Worm (Caenorhabditis elegans) whole organism, L4 larva: Measurements from ENCODE around the gene F11D11.12.

Source experiments
- D1046.2 ChIP-seq: fragments of 200-800 bp; sonication (Bioruptor generic); IDR thresholded peaks from 2 replicates; pipeline ENCODE4 v1.3.6; 2022; ENCODE audit warnings: missing genetic modification characterization, missing compliant biosample characterization
- F10B5.3 ChIP-seq: sonication (generic microtip); optimal IDR thresholded peaks from 2 replicates; lab custom pipeline; 2016; ENCODE audit warnings: mild to moderate bottlenecking, missing genetic modification characterization, missing compliant biosample characterization
- F26F4.8 ChIP-seq: fragments of 200-800 bp; sonication (Bioruptor generic); conservative IDR thresholded peaks from 2 replicates; pipeline ENCODE4 v1.3.6; 2022; ENCODE audit warnings: missing genetic modification characterization, missing compliant biosample characterization
- F44E2.7 ChIP-seq: fragments of 200-800 bp; sonication (Bioruptor generic); IDR thresholded peaks from 2 replicates; pipeline ENCODE4 v2.1.2; 2022; ENCODE audit warnings: missing genetic modification characterization, missing compliant biosample characterization
- Y105C5A.15 ChIP-seq: fragments of 200-800 bp; sonication (Bioruptor generic); IDR thresholded peaks from 2 replicates; pipeline ENCODE4 v1.3.6; 2022; ENCODE audit warnings: missing genetic modification characterization, missing compliant biosample characterization
- ZK546.5 ChIP-seq, 2 experiments: sonication (generic microtip); optimal IDR thresholded peaks; 2 replicates each; lab custom pipeline; 2017; ENCODE audit warnings: missing biosample characterization in 2 of 2, missing genetic modification characterization in 2 of 2
- aha-1 ChIP-seq: fragments of 150-350 bp; peaks from one replicate; lab custom pipeline; 2014; ENCODE audit warnings: missing biosample characterization, missing genetic modification characterization
- ceh-44 ChIP-seq: fragments of 200-800 bp; sonication (Bioruptor generic); IDR thresholded peaks from 2 replicates; pipeline ENCODE4 v1.3.6; 2022; ENCODE audit warnings: missing genetic modification reagents, missing genetic modification characterization, missing compliant biosample characterization
- ctbp-1 ChIP-seq: fragments of 200-800 bp; sonication (Bioruptor generic); IDR thresholded peaks from 2 replicates; pipeline ENCODE4 v1.3.6; 2022; ENCODE audit warnings: missing genetic modification reagents, missing genetic modification characterization, missing compliant biosample characterization
- daf-16 ChIP-seq, 3 experiments: sonication (generic microtip); optimal IDR thresholded peaks; 2 replicates each; lab custom pipeline; 2016 to 2017; ENCODE audit warnings: missing genetic modification characterization in 3 of 3, missing genetic modification reagents in 3 of 3, mild to moderate bottlenecking in 2 of 3, missing compliant biosample characterization in 2 of 3, missing biosample characterization in 1 of 3, moderate library complexity in 1 of 3
- dmd-6 ChIP-seq: fragments of 200-800 bp; sonication (Bioruptor generic); IDR thresholded peaks from 2 replicates; pipeline ENCODE4 v1.3.6; 2022; ENCODE audit warnings: missing genetic modification reagents, missing genetic modification characterization, missing compliant biosample characterization
- dmd-8 ChIP-seq: fragments of 200-800 bp; sonication (Bioruptor generic); IDR thresholded peaks from 2 replicates; pipeline ENCODE4 v1.3.6; 2022; ENCODE audit warnings: missing genetic modification characterization, missing compliant biosample characterization
- dmd-9 ChIP-seq: fragments of 200-800 bp; sonication (Bioruptor generic); IDR thresholded peaks from 2 replicates; pipeline ENCODE4 v1.3.6; 2022; ENCODE audit warnings: missing genetic modification reagents, missing genetic modification characterization, missing compliant biosample characterization
- fkh-10 ChIP-seq: fragments of 150-350 bp; optimal IDR thresholded peaks from 2 replicates; lab custom pipeline; 2014; ENCODE audit warnings: missing biosample characterization, missing genetic modification reagents, missing genetic modification characterization
- gei-8 ChIP-seq: fragments of 200-800 bp; sonication (Bioruptor generic); optimal IDR thresholded peaks from 2 replicates; lab custom pipeline; 2018; ENCODE audit warnings: mild to moderate bottlenecking, missing genetic modification characterization, missing compliant biosample characterization
- hlh-11 ChIP-seq: fragments of 200-800 bp; sonication (Bioruptor generic); optimal IDR thresholded peaks from 2 replicates; lab custom pipeline; 2018; ENCODE audit warnings: mild to moderate bottlenecking, missing genetic modification characterization, missing compliant biosample characterization
- hlh-30 ChIP-seq: sonication (generic microtip); optimal IDR thresholded peaks from 2 replicates; lab custom pipeline; 2017; ENCODE audit warnings: antibody characterized with exemption, mild to moderate bottlenecking, missing genetic modification characterization, missing compliant biosample characterization; ENCODE audit not compliant: insufficient read depth
- lin-15B ChIP-seq: fragments of 150-350 bp; sonication (generic microtip); optimal IDR thresholded peaks from 3 replicates; lab custom pipeline; 2014; ENCODE audit warnings: missing biosample characterization, missing genetic modification characterization
- lin-38 ChIP-seq: fragments of 200-800 bp; sonication (Bioruptor generic); IDR thresholded peaks from 2 replicates; pipeline ENCODE4 v1.3.6; 2022; ENCODE audit warnings: missing genetic modification reagents, missing genetic modification characterization, missing compliant biosample characterization
- lir-3 ChIP-seq: sonication (generic microtip); optimal IDR thresholded peaks from 2 replicates; lab custom pipeline; 2016; ENCODE audit warnings: mild to moderate bottlenecking, missing genetic modification characterization, missing compliant biosample characterization
- madf-5 ChIP-seq, 2 experiments: fragments of 200-800 bp; sonication (Bioruptor generic); IDR thresholded peaks; 2 replicates each; pipeline ENCODE4 v1.3.6; 2022; ENCODE audit warnings: missing compliant biosample characterization in 2 of 2, missing genetic modification characterization in 2 of 2
- mdl-1 ChIP-seq, 2 experiments: fragments of 150-350 bp in 1 of 2; sonication (generic microtip) in 1 of 2; optimal IDR thresholded peaks; 2 replicates each; lab custom pipeline; 2014 to 2017; ENCODE audit warnings: missing biosample characterization in 2 of 2, missing genetic modification characterization in 2 of 2
- nhr-11 ChIP-seq: fragments of 150-350 bp; optimal IDR thresholded peaks from 2 replicates; lab custom pipeline; 2014; ENCODE audit warnings: missing biosample characterization, missing genetic modification characterization
- nhr-237 ChIP-seq: sonication (generic microtip); optimal IDR thresholded peaks from 2 replicates; lab custom pipeline; 2017; ENCODE audit warnings: missing biosample characterization, missing genetic modification characterization
- nhr-28 ChIP-seq: fragments of 150-350 bp; optimal IDR thresholded peaks from 2 replicates; lab custom pipeline; 2014; ENCODE audit warnings: missing biosample characterization, missing genetic modification characterization
- nhr-41 ChIP-seq: fragments of 200-800 bp; sonication (Bioruptor generic); IDR thresholded peaks from 2 replicates; pipeline ENCODE4 v1.3.6; 2022; ENCODE audit warnings: missing genetic modification reagents, missing genetic modification characterization, missing compliant biosample characterization
- nhr-48 ChIP-seq: sonication (generic microtip); optimal IDR thresholded peaks from 2 replicates; lab custom pipeline; 2016; ENCODE audit warnings: mild to moderate bottlenecking, missing genetic modification characterization, missing compliant biosample characterization
- php-3 ChIP-seq: fragments of 200-800 bp; sonication (Bioruptor generic); IDR thresholded peaks from 2 replicates; pipeline ENCODE4 v1.3.6; 2022; ENCODE audit warnings: missing genetic modification reagents, missing genetic modification characterization, missing compliant biosample characterization
- pqm-1 ChIP-seq: sonication (generic microtip); optimal IDR thresholded peaks from 2 replicates; lab custom pipeline; 2017; ENCODE audit warnings: missing biosample characterization, missing genetic modification characterization
- saeg-2 ChIP-seq: fragments of 200-800 bp; sonication (Bioruptor generic); IDR thresholded peaks from 2 replicates; pipeline ENCODE4 v1.3.6; 2022; ENCODE audit warnings: missing genetic modification reagents, missing genetic modification characterization, missing compliant biosample characterization
- snpc-1.2 ChIP-seq: fragments of 200-800 bp; sonication (Bioruptor generic); IDR thresholded peaks from 2 replicates; pipeline ENCODE4 v1.3.6; 2022; ENCODE audit warnings: missing genetic modification reagents, missing genetic modification characterization, missing compliant biosample characterization
- spr-1 ChIP-seq: sonication (generic microtip); optimal IDR thresholded peaks from 2 replicates; lab custom pipeline; 2016; ENCODE audit warnings: mild to moderate bottlenecking, missing genetic modification characterization, missing compliant biosample characterization
- tra-1 ChIP-seq: fragments of 200-800 bp; sonication (Bioruptor generic); IDR thresholded peaks from 2 replicates; pipeline ENCODE4 v1.3.6; 2022; ENCODE audit warnings: missing genetic modification reagents, missing genetic modification characterization, missing compliant biosample characterization
- unc-130 ChIP-seq: sonication (generic microtip); optimal IDR thresholded peaks from 2 replicates; lab custom pipeline; 2016; ENCODE audit warnings: missing genetic modification reagents, missing genetic modification characterization, missing compliant biosample characterization
- unc-62 ChIP-seq, 3 experiments: fragments of 150-350 bp in 1 of 3; sonication (generic microtip); optimal IDR thresholded peaks in 2 of 3; peaks in 1 of 3; 1 replicate in 1 of 3; 2 replicates in 2 of 3; lab custom pipeline; 2014 to 2017; ENCODE audit warnings: missing biosample characterization in 3 of 3, missing genetic modification characterization in 3 of 3, missing genetic modification reagents in 3 of 3, missing genotype in 1 of 3
- zfp-2 ChIP-seq: sonication (generic microtip); optimal IDR thresholded peaks from 2 replicates; lab custom pipeline; 2016; ENCODE audit warnings: mild to moderate bottlenecking, missing genetic modification characterization, missing compliant biosample characterization
- zfp-3 ChIP-seq: fragments of 200-800 bp; sonication (Bioruptor generic); conservative IDR thresholded peaks from 2 replicates; pipeline ENCODE4 v1.3.6; 2022; ENCODE audit warnings: missing genetic modification reagents, missing genetic modification characterization, missing compliant biosample characterization

F11D11.12 gene

DNA sequence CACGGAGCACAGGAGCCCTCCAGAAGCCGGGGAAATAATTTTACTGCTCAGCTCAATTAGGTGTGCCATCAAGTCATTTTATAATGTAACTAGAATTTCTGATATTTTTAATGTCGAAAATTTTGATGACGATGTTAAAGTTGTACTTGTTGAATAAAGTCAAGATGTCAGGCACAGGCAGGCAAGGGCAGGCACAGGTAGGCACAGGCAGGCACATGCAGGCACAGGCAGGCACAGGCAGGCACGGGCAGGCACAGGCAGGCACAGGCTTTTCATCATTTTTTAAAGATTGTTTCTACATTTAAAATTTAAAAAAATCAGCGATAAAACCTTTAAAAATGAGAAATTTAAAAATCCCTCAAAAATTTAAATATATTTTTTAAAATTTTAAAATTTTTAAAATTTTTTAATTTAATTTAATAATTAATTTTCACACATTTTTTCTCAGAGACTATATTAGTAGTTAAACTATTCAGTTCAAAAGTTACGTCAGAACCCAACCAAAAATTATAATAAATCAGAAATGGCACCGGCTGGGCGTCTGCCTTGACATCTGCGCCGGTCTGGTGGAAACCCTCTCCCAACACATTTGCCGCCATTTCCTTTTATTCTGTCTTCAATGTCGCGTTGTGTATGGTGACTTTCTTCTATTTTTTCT is 41.1 kb downstream of the F11D11.12 start, which contains the start of gene Y17D7C.6:
Gene Y17D7C.6 (plus strand): TSS at position 608 of the 658 bp plus-strand sequence.
- no peak for TF ChIP-seq unc-130 (GFP tag; lab: Kevin White, UChicago)
- TF ChIP-seq madf-5 (GFP tag; IDR thresholded peaks at IDR 0.05; lab: Robert Waterston, UW), result 0 out of 4 replicates have a peak, but pooled peaks of 1 of the 2 experiments have one; percentile 75
- TF ChIP-seq saeg-2 (GFP tag; lab: Robert Waterston, UW), result 0 out of 2 replicates have a peak, but pooled peaks have one; percentile 30

DNA sequence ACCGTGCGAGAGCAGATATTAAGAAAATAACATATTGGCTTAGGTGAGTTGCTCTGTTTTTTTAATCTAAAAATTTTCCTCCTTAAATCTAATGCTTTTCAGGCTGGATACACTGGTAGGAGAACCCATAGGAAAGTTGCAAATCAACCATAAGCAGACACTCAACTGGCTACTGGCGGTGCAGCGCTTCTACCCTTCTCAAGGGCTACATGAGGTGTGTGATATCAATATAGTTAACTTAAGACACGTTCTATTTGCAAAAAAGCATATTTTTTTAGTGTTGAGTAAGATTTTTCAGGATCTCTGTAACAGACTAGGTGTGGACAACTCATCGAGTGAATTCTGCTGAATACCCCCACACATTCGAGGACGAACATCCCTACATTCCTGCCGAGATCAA is 42.5 kb downstream of the F11D11.12 start:
- TF ChIP-seq lin-15B (tag; lab: Kevin White, UChicago) (no peak), madf-5 (GFP tag; IDR thresholded peaks at IDR 0.05; lab: Robert Waterston, UW) (0 out of 4 replicates have a peak, but pooled peaks of 1 of the 2 experiments have one; percentile 19), F44E2.7 (0 out of 2 replicates have a peak, but pooled peaks have one; percentile 4), aha-1 (tag; lab: Kevin White, UChicago) (peak; percentile 83), F26F4.8 (GFP tag; lab: Robert Waterston, UW) (0 out of 2 replicates have a peak, but pooled peaks have one; percentile 49)

DNA sequence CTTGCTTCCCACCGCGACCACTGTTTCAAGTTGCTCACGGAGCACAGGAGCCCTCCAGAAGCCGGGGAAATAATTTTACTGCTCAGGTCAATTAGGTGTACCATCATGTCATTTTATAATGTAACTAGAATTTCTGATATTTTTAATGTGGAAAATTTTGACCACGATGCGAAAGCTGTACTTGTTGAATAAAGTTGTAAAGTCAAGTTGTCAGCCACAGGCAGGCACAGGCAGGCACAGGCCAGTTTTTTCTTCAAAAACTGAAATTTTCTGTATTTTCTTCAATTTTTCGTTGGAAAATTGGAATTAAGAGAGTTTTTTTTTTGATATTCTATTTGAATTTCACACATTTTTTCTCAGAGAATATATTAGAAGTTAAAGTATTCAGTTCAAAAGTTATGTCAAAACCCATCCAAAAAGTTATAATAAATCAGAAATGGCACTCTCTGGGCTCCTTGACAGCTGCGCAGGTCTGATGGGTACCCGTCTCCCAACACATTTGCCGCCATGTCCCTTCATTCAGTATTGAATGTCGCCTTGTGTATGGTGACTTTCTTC is 44.3 kb downstream of the F11D11.12 start, which contains the start of gene Y17D7C.1:
Gene Y17D7C.1 (plus strand): TSS at position 508 of the 558 bp plus-strand sequence.
- TF ChIP-seq gei-8, result no peak
- no peak for TF ChIP-seq mdl-1 (tag; optimal IDR thresholded peaks at IDR 0.05; lab: Kevin White, UChicago)
- no peak for TF ChIP-seq nhr-41 (GFP tag; lab: Robert Waterston, UW)
- no peak for TF ChIP-seq ZK546.5 (tag; optimal IDR thresholded peaks at IDR 0.05; lab: Kevin White, UChicago)
- no peak for TF ChIP-seq lin-38
- no peak for TF ChIP-seq zfp-2 (tag; lab: Kevin White, UChicago)
- no peak for TF ChIP-seq spr-1
- TF ChIP-seq aha-1 (tag; lab: Kevin White, UChicago), result peak; percentile 94
- TF ChIP-seq dmd-8 (GFP tag; lab: Robert Waterston, UW), result peak; percentile 3; the same call in 1 of the 2 replicates
- no peak for TF ChIP-seq nhr-28
- no peak for TF ChIP-seq zfp-3 (GFP tag; lab: Robert Waterston, UW)
- TF ChIP-seq hlh-30, result no peak
- TF ChIP-seq unc-62 (GFP tag; optimal IDR thresholded peaks at IDR 0.05 in 1 of 2; lab: Kevin White, UChicago), result peak in 1 of 2 experiments; percentile 4
- no peak for TF ChIP-seq unc-62 (tag; optimal IDR thresholded peaks at IDR 0.05; lab: Kevin White, UChicago)
- TF ChIP-seq lin-15B (tag; lab: Kevin White, UChicago), result no peak
- TF ChIP-seq, all 104 proteins: peak for 3

DNA sequence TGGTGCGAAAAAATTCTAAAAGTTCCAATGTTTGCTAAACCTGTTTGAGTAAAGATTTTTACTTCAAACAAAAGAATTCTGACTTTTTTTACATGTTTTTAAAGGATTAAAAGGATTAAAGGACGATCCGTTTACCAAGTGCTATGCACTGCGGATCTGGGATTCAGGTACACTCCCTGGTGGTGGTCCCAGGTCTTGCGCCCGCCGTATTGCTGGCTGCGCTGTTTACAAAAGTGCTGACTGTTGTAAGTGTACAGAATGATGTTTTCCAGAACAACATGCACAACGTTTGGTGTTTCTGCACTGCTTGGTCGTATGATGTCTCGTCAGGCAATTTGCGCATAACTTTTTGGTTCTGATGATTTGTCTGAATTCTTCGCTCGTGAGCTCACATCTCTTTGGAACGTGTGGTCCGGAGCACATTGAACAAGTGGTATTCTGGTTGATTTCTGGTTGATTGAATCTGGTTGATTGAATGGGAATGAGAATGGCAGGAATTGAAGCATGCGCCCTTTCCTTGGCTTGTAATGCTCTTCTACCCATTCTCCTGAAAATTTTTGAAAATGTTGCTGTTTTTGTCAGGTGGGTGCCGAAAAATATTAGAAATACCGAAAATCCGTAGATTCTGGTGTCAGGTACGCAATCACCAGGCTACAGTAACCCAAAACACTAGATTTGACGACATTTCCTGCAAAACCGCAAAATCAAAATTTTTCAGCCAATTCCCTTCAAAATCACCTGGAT is 45.0 kb downstream of the F11D11.12 start:
- peak; percentile 69 for TF ChIP-seq dmd-8 (GFP tag; lab: Robert Waterston, UW)
- 0 out of 2 replicates have a peak, but pooled peaks have one; percentile 27 for TF ChIP-seq ctbp-1 (GFP tag; lab: Robert Waterston, UW)
- TF ChIP-seq unc-62 (GFP tag; optimal IDR thresholded peaks at IDR 0.05 in 1 of 2; lab: Kevin White, UChicago), result peak in 1 of 2 experiments; percentile 83
- no peak for TF ChIP-seq unc-62 (tag; optimal IDR thresholded peaks at IDR 0.05; lab: Kevin White, UChicago)
- TF ChIP-seq D1046.2, result 0 out of 2 replicates have a peak, but pooled peaks have one; percentile 24
- TF ChIP-seq F10B5.3 (tag; lab: Kevin White, UChicago), result no peak
- 0 out of 2 replicates have a peak, but pooled peaks have one; percentile 2 for TF ChIP-seq F44E2.7
- TF ChIP-seq nhr-28, result no peak
- TF ChIP-seq F26F4.8 (GFP tag; lab: Robert Waterston, UW), result 0 out of 2 replicates have a peak, but pooled peaks have one; percentile 46
- 0 out of 2 replicates have a peak, but pooled peaks have one; percentile 38 for TF ChIP-seq Y105C5A.15 (GFP tag; lab: Robert Waterston, UW)
- no peak for TF ChIP-seq lir-3 (tag; lab: Kevin White, UChicago)
- peak; percentile 63; the same call in 1 of the 2 replicates for TF ChIP-seq dmd-9 (GFP tag; lab: Robert Waterston, UW)
- 0 out of 2 replicates have a peak, but pooled peaks have one; percentile 51 for TF ChIP-seq tra-1 (GFP tag; lab: Robert Waterston, UW)

DNA sequence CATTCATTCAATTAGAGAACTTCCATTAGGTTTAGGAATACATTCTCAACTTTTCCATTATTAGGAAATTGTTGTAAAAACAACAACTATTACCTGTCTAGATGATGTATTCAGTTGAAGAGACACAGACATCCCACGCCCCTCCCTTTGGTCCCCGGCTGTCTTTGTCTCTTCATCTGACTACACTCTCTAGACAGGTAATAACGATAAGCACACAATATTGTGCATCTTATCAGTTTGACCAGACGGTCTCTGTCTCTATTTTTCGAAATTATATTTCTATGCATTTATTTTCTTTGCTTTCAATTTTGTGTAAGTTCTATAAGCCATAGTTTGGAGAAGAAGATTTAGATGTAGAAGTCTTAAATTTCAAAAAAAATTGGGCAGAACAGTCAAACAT is 49.2 kb downstream of the F11D11.12 start, which contains the start of gene Y69H2.9:
Gene Y69H2.9 (plus strand): TSS at position 233 of the 400 bp plus-strand sequence.
- TF ChIP-seq nhr-48 (tag; lab: Kevin White, UChicago) (peak; percentile 57), daf-16 (GFP tag; optimal IDR thresholded peaks at IDR 0.05; lab: Kevin White, UChicago) (no peak), daf-16 (tag; optimal IDR thresholded peaks at IDR 0.05; lab: Kevin White, UChicago) (peak; percentile 80), nhr-11 (no peak), fkh-10 (no peak), hlh-11 (peak; percentile 74), ceh-44 (GFP tag; lab: Robert Waterston, UW) (no peak), php-3 (no peak), snpc-1.2 (no peak), nhr-237 (no peak), dmd-6 (GFP tag; lab: Robert Waterston, UW) (peak; percentile 52; the same call in 1 of the 2 replicates), pqm-1 (tag; lab: Kevin White, UChicago) (peak; percentile 79), nhr-28 (peak; percentile 77), F44E2.7 (no peak)
